Worm (Caenorhabditis elegans) whole organism, young adult: ENCODE results near the gene M04B2.7.

Source experiments
- B0019.2 ChIP-seq: fragments of 200-800 bp; sonication (Bioruptor generic); conservative IDR thresholded peaks from 2 replicates; pipeline ENCODE4 v1.3.6; 2022; ENCODE audit warnings: missing genetic modification reagents, missing genetic modification characterization, missing compliant biosample characterization
- B0336.3 ChIP-seq: fragments of 200-800 bp; sonication (Bioruptor generic); IDR thresholded peaks from 2 replicates; pipeline ENCODE4 v1.3.6; 2022; ENCODE audit warnings: missing genetic modification characterization, missing compliant biosample characterization
- F10E7.11 ChIP-seq: sonication (generic microtip); optimal IDR thresholded peaks from 2 replicates; lab custom pipeline; 2017; ENCODE audit warnings: mild to moderate bottlenecking, missing genetic modification characterization, moderate library complexity, missing compliant biosample characterization
- F23B12.7 ChIP-seq: sonication (generic microtip); optimal IDR thresholded peaks from 2 replicates; lab custom pipeline; 2017; ENCODE audit warnings: missing genetic modification characterization, mild to moderate bottlenecking, missing compliant biosample characterization, antibody characterized with exemption, moderate library complexity; ENCODE audit not compliant: insufficient read depth
- F39B2.1 ChIP-seq: fragments of 200-800 bp; sonication (Bioruptor generic); IDR thresholded peaks from 2 replicates; pipeline ENCODE4 v1.3.6; 2022; ENCODE audit warnings: missing genetic modification reagents, missing genetic modification characterization, missing compliant biosample characterization
- F57C9.4 ChIP-seq: sonication (generic microtip); optimal IDR thresholded peaks from 2 replicates; lab custom pipeline; 2017; ENCODE audit warnings: mild to moderate bottlenecking, missing genetic modification characterization, missing compliant biosample characterization
- T07F8.4 ChIP-seq: sonication (generic microtip); optimal IDR thresholded peaks from 2 replicates; lab custom pipeline; 2016; ENCODE audit warnings: mild to moderate bottlenecking, missing genetic modification characterization, moderate library complexity, missing compliant biosample characterization
- Y53F4B.3 ChIP-seq: fragments of 200-800 bp; sonication (Bioruptor generic); IDR thresholded peaks from 2 replicates; pipeline ENCODE4 v1.3.6; 2022; ENCODE audit warnings: missing genetic modification reagents, missing genetic modification characterization, missing compliant biosample characterization
- atf-7 ChIP-seq: sonication (generic microtip); optimal IDR thresholded peaks from 2 replicates; lab custom pipeline; 2017; ENCODE audit warnings: mild to moderate bottlenecking, missing genetic modification characterization, missing compliant biosample characterization
- attf-5 ChIP-seq: fragments of 200-800 bp; sonication (Bioruptor generic); optimal IDR thresholded peaks from 2 replicates; lab custom pipeline; 2018; ENCODE audit warnings: mild to moderate bottlenecking, missing genetic modification characterization, missing compliant biosample characterization
- attf-6 ChIP-seq: fragments of 200-800 bp; sonication (Bioruptor generic); IDR thresholded peaks from 2 replicates; pipeline ENCODE4 v1.3.6; 2022; ENCODE audit warnings: missing genetic modification reagents, missing genetic modification characterization, missing compliant biosample characterization
- ccch-3 ChIP-seq: fragments of 200-800 bp; sonication (Bioruptor generic); optimal IDR thresholded peaks from 2 replicates; lab custom pipeline; 2018; ENCODE audit warnings: mild to moderate bottlenecking, missing genetic modification characterization, missing compliant biosample characterization
- ceh-79 ChIP-seq: sonication (generic microtip); optimal IDR thresholded peaks from 2 replicates; lab custom pipeline; 2017; ENCODE audit warnings: mild to moderate bottlenecking, missing genetic modification characterization, missing compliant biosample characterization
- ceh-91 ChIP-seq: fragments of 200-800 bp; sonication (Bioruptor generic); IDR thresholded peaks from 2 replicates; pipeline ENCODE4 v1.3.6; 2022; ENCODE audit warnings: missing genetic modification reagents, missing genetic modification characterization, missing compliant biosample characterization
- die-1 ChIP-seq: sonication (generic microtip); optimal IDR thresholded peaks from 2 replicates; lab custom pipeline; 2016; ENCODE audit warnings: missing genotype, mild to moderate bottlenecking, missing genetic modification characterization, missing compliant biosample characterization
- efl-1 ChIP-seq: fragments of 150-350 bp; optimal IDR thresholded peaks from 2 replicates; lab custom pipeline; 2014; ENCODE audit warnings: missing biosample characterization, missing genetic modification reagents, missing genetic modification characterization
- egl-44 ChIP-seq: fragments of 200-800 bp; sonication (Bioruptor generic); IDR thresholded peaks from 2 replicates; pipeline ENCODE4 v1.3.6; 2022; ENCODE audit warnings: missing genetic modification reagents, missing genetic modification characterization, missing compliant biosample characterization
- egrh-3 ChIP-seq: fragments of 200-800 bp; sonication (Bioruptor generic); IDR thresholded peaks from 2 replicates; pipeline ENCODE4 v1.3.6; 2022; ENCODE audit warnings: missing genetic modification reagents, missing genetic modification characterization, missing compliant biosample characterization
- ekl-4 ChIP-seq: fragments of 200-800 bp; sonication (Bioruptor generic); IDR thresholded peaks from 2 replicates; pipeline ENCODE4 v1.3.6; 2022; ENCODE audit warnings: missing genetic modification reagents, missing genetic modification characterization, missing compliant biosample characterization
- fkh-3 ChIP-seq: sonication (generic microtip); optimal IDR thresholded peaks from 2 replicates; lab custom pipeline; 2016; ENCODE audit warnings: mild to moderate bottlenecking, missing genetic modification characterization, missing compliant biosample characterization
- hlh-26 ChIP-seq: fragments of 200-800 bp; sonication (Bioruptor generic); conservative IDR thresholded peaks from 2 replicates; pipeline ENCODE4 v1.3.6; 2022; ENCODE audit warnings: missing genetic modification reagents, missing genetic modification characterization, missing compliant biosample characterization
- hrde-1 ChIP-seq: sonication (generic microtip); optimal IDR thresholded peaks from 2 replicates; lab custom pipeline; 2016; ENCODE audit warnings: missing genetic modification characterization, mild to moderate bottlenecking, missing compliant biosample characterization, moderate library complexity, missing genotype, missing genetic modification reagents, borderline replicate concordance
- hsf-1 ChIP-seq: fragments of 200-800 bp; sonication (Bioruptor generic); IDR thresholded peaks from 2 replicates; pipeline ENCODE4 v1.3.6; 2022; ENCODE audit warnings: missing genetic modification reagents, missing genetic modification characterization, missing compliant biosample characterization
- let-526 ChIP-seq: fragments of 200-800 bp; sonication (Bioruptor generic); IDR thresholded peaks from 2 replicates; pipeline ENCODE4 v1.3.6; 2022; ENCODE audit warnings: missing genetic modification reagents, missing genetic modification characterization, missing compliant biosample characterization
- let-607 ChIP-seq, 2 experiments: fragments of 200-800 bp in 1 of 2; sonication (Bioruptor generic) in 1 of 2; sonication (generic microtip) in 1 of 2; optimal IDR thresholded peaks; 2 replicates each; lab custom pipeline; 2016 to 2018; ENCODE audit warnings: mild to moderate bottlenecking in 2 of 2, missing compliant biosample characterization in 2 of 2, missing genetic modification characterization in 2 of 2, moderate library complexity in 2 of 2, missing genotype in 1 of 2
- lin-35 ChIP-seq, 3 experiments: fragments of 150-350 bp in 2 of 3; sonication (generic microtip) in 1 of 3; optimal IDR thresholded peaks; 2 replicates each; lab custom pipeline; 2014 to 2018; ENCODE audit warnings: missing biosample characterization in 3 of 3, missing genetic modification characterization in 3 of 3, missing genetic modification reagents in 3 of 3
- lsl-1 ChIP-seq: fragments of 200-800 bp; sonication (Bioruptor generic); optimal IDR thresholded peaks from 2 replicates; lab custom pipeline; 2018; ENCODE audit warnings: mild to moderate bottlenecking, missing genetic modification characterization, moderate library complexity, missing compliant biosample characterization
- madf-10 ChIP-seq: sonication (generic microtip); optimal IDR thresholded peaks from 2 replicates; lab custom pipeline; 2016; ENCODE audit warnings: mild to moderate bottlenecking, missing genetic modification characterization, missing compliant biosample characterization
- madf-6 ChIP-seq: fragments of 200-800 bp; sonication (Bioruptor generic); IDR thresholded peaks from 2 replicates; pipeline ENCODE4 v1.3.6; 2022; ENCODE audit warnings: missing genetic modification reagents, missing genetic modification characterization, missing compliant biosample characterization
- madf-8 ChIP-seq: fragments of 200-800 bp; sonication (Bioruptor generic); conservative IDR thresholded peaks from 2 replicates; pipeline ENCODE4 v1.3.6; 2022; ENCODE audit warnings: missing genetic modification reagents, missing genetic modification characterization, missing compliant biosample characterization
- mes-4 ChIP-seq: sonication (generic microtip); optimal IDR thresholded peaks from 2 replicates; lab custom pipeline; 2016; ENCODE audit warnings: missing genotype, missing genetic modification characterization, missing compliant biosample characterization
- nfya-1 ChIP-seq: sonication (generic microtip); optimal IDR thresholded peaks from 2 replicates; lab custom pipeline; 2017; ENCODE audit warnings: antibody characterized with exemption, missing compliant biosample characterization, missing genetic modification characterization, borderline replicate concordance; ENCODE audit not compliant: insufficient read depth
- nfyb-1 ChIP-seq: fragments of 200-800 bp; sonication (Bioruptor generic); IDR thresholded peaks from 2 replicates; pipeline ENCODE4 v1.3.6; 2022; ENCODE audit warnings: missing genetic modification reagents, missing genetic modification characterization, missing compliant biosample characterization
- pha-4 ChIP-seq: fragments of 150-350 bp; sonication (generic microtip); optimal IDR thresholded peaks from 2 replicates; lab custom pipeline; 2014; ENCODE audit warnings: missing biosample characterization, missing genetic modification reagents, missing genetic modification characterization
- sea-2 ChIP-seq: fragments of 200-800 bp; sonication (Bioruptor generic); IDR thresholded peaks from 2 replicates; pipeline ENCODE4 v1.3.6; 2022; ENCODE audit warnings: missing genetic modification characterization, missing compliant biosample characterization
- snpc-1.3 ChIP-seq: sonication (generic microtip); optimal IDR thresholded peaks from 2 replicates; lab custom pipeline; 2017; ENCODE audit warnings: missing genetic modification characterization, mild to moderate bottlenecking, missing compliant biosample characterization, antibody characterized with exemption, moderate library complexity, missing genotype, missing genetic modification reagents; ENCODE audit not compliant: insufficient read depth
- tbx-9 ChIP-seq: sonication (generic microtip); optimal IDR thresholded peaks from 2 replicates; lab custom pipeline; 2016; ENCODE audit warnings: borderline replicate concordance, missing genetic modification characterization, inconsistent platforms, missing compliant biosample characterization
- xnd-1 ChIP-seq: sonication (generic microtip); optimal IDR thresholded peaks from 2 replicates; lab custom pipeline; 2016; ENCODE audit warnings: missing genotype, missing genetic modification reagents, missing genetic modification characterization, missing compliant biosample characterization
- zfh-2 ChIP-seq: fragments of 200-800 bp; sonication (Bioruptor generic); conservative IDR thresholded peaks from 2 replicates; pipeline ENCODE4 v1.3.6; 2022; ENCODE audit warnings: missing genetic modification reagents, missing genetic modification characterization, missing compliant biosample characterization
- zim-3 ChIP-seq: sonication (generic microtip); optimal IDR thresholded peaks from 2 replicates; lab custom pipeline; 2017; ENCODE audit warnings: mild to moderate bottlenecking, missing genetic modification characterization, moderate library complexity, missing compliant biosample characterization
- ztf-18 ChIP-seq: sonication (generic microtip); optimal IDR thresholded peaks from 2 replicates; lab custom pipeline; 2016; ENCODE audit warnings: missing genotype, mild to moderate bottlenecking, missing genetic modification characterization, missing compliant biosample characterization
- ztf-25 ChIP-seq: fragments of 200-800 bp; sonication (Bioruptor generic); IDR thresholded peaks from 2 replicates; pipeline ENCODE4 v1.3.6; 2022; ENCODE audit warnings: missing genetic modification reagents, missing genetic modification characterization, missing compliant biosample characterization
- ztf-26 ChIP-seq: sonication (generic microtip); optimal IDR thresholded peaks from 2 replicates; lab custom pipeline; 2017; ENCODE audit warnings: missing genetic modification characterization, missing compliant biosample characterization
- ztf-3 ChIP-seq: fragments of 200-800 bp; sonication (Bioruptor generic); optimal IDR thresholded peaks from 2 replicates; lab custom pipeline; 2018; ENCODE audit warnings: mild to moderate bottlenecking, missing genetic modification characterization, missing compliant biosample characterization

Gene M04B2.7

DNA sequence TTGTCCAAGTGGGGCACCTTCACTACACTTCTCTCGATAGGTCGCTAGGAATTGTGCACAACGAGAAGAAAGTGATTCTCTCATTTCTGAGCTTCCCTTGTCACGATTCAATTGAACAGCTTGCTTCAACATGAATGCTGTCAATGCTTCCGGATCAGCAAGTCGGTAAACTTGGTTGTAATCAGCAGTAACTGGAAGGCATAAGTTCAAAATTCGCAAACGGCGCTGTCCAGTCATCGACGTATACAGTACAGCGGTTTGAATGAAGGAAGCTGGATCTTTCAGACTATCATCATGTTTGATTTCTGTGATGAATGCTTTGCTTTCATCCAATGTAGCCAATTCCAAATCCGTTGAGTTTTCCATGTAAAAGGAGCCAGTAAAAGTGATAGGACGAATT is 14.5 kb upstream of the M04B2.7 start:
- 0 out of 2 replicates have a peak, but pooled peaks have one; percentile 11 for TF ChIP-seq ekl-4
- TF ChIP-seq nfya-1 (tag; lab: Kevin White, UChicago) = no peak

ce11 chrIV:11561677-11562076 is 13.1 kb upstream of the M04B2.7 start, which contains the start of gene F12F6.7:
TSS of gene F12F6.7 (minus strand) at chrIV:11561833.
- TF ChIP-seq attf-5 (GFP tag; lab: Kevin White, UChicago) = no peak
- no peak for TF ChIP-seq F57C9.4
- peak; percentile 5 for TF ChIP-seq efl-1
- no peak for TF ChIP-seq ztf-3 (GFP tag; lab: Kevin White, UChicago)
- TF ChIP-seq xnd-1 (tag; lab: Kevin White, UChicago) = no peak
- no peak for TF ChIP-seq madf-10
- no peak for TF ChIP-seq lsl-1
- TF ChIP-seq ceh-91 = no peak
- peak; percentile 37 for TF ChIP-seq hrde-1
- no peak for TF ChIP-seq snpc-1.3 (tag; lab: Kevin White, UChicago)
- TF ChIP-seq F39B2.1 = 0 out of 2 replicates have a peak, but pooled peaks have one; percentile 35

DNA sequence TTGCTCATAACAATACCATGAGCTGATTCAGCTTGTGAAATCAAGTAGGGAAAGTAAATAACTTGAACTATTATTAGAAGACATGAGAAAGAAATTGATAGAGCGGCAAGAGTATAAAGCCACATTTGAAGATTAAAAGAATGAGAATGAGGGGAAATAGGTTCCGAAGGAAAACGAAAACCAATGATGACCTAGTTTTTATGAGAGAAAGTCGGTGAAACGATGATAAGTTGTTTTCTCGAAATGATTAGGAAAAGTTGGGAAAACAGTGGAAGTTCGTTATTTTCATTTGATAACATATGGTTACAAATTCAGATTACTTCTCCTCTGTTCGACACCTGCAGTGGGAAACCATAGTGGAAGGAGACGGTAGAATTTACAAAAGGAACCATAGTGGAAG is 3.2 kb upstream of the M04B2.7 start, which contains the start of gene col-128:
Gene col-128, minus strand, starts transcription at position 148 of the 400 bp plus-strand sequence.
- no peak for TF ChIP-seq sea-2 (GFP tag; lab: Robert Waterston, UW)
- no peak for TF ChIP-seq ztf-18 (tag; lab: Kevin White, UChicago)
- no peak for TF ChIP-seq mes-4 (tag; lab: Kevin White, UChicago)
- TF ChIP-seq pha-4 (tag; lab: Kevin White, UChicago) = no peak
- TF ChIP-seq attf-6 (GFP tag; lab: Robert Waterston, UW) = no peak
- TF ChIP-seq ztf-25 (GFP tag; lab: Robert Waterston, UW) = no peak
- no peak for TF ChIP-seq B0336.3 (GFP tag; lab: Robert Waterston, UW)
- TF ChIP-seq egl-44 = no peak
- TF ChIP-seq zfh-2 (GFP tag; lab: Robert Waterston, UW) = no peak
- TF ChIP-seq ztf-26 (tag; lab: Kevin White, UChicago) = no peak
- TF ChIP-seq B0019.2 (GFP tag; lab: Robert Waterston, UW) = no peak
- TF ChIP-seq tbx-9 (tag; lab: Kevin White, UChicago) = no peak
- no peak for TF ChIP-seq F10E7.11 (tag; lab: Kevin White, UChicago)

DNA sequence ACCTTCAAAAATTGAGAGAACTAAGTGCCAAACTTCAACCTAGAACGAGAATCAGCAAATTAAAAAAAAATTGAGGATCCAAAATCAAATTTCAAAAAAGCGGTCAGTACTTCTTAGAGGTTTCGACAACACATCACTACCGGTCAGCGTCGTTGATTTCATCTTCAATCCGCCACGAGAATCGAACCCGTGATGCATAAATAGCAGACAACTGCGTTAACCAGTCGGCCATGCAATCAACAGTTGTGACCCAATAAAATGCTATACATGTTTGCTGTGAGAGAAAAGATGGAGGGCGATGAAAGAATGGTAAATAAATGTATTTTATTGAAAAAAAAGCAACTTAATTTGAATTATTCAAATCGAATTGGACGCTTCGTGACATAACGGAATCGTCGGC is 1.1 kb upstream of the M04B2.7 start:
- no peak for TF ChIP-seq hlh-26 (GFP tag; lab: Robert Waterston, UW)
- peak; percentile 62 to 68 for TF ChIP-seq let-607 (tag; optimal IDR thresholded peaks at IDR 0.05; lab: Kevin White, UChicago)
- no peak for TF ChIP-seq Y53F4B.3 (GFP tag; lab: Robert Waterston, UW)
- no peak for TF ChIP-seq lsl-1
- TF ChIP-seq ccch-3 = no peak
- no peak; the same call in 1 of the 2 replicates for TF ChIP-seq egrh-3 (GFP tag; lab: Robert Waterston, UW)
- peak; percentile 97 for TF ChIP-seq F23B12.7 (tag; lab: Kevin White, UChicago)
- peak; percentile 20 for TF ChIP-seq ceh-79 (tag; lab: Kevin White, UChicago)
- no peak for TF ChIP-seq madf-10
- TF ChIP-seq lin-35 (GFP tag; optimal IDR thresholded peaks at IDR 0.05; lab: Kevin White, UChicago) = peak in 1 of 3 experiments; percentile 8
- peak; percentile 82 for TF ChIP-seq T07F8.4 (tag; lab: Kevin White, UChicago)
- no peak for TF ChIP-seq atf-7
- no peak for TF ChIP-seq fkh-3 (tag; lab: Kevin White, UChicago)
- TF ChIP-seq madf-6 (GFP tag; lab: Robert Waterston, UW) = no peak
- peak; percentile 86 for TF ChIP-seq die-1 (tag; lab: Kevin White, UChicago)
- no peak for TF ChIP-seq madf-8 (GFP tag; lab: Robert Waterston, UW)
- peak; percentile 68 for TF ChIP-seq zim-3 (tag; lab: Kevin White, UChicago)
- no peak for TF ChIP-seq nfyb-1
- no peak for TF ChIP-seq let-526 (GFP tag; lab: Robert Waterston, UW)
- TF ChIP-seq nfya-1 (tag; lab: Kevin White, UChicago) = no peak
- no peak for TF ChIP-seq hsf-1
